Worm (Caenorhabditis elegans) whole organism, L3 larva: Measurements from ENCODE around the gene eif-3.G.
A peak's percentile ranks its signal among the peaks of the same experiment; 100 is the strongest.

Experiments
- R02D3.7 ChIP-seq: fragments of 150-350 bp; optimal IDR thresholded peaks from 2 replicates; lab custom pipeline; 2014; ENCODE audit warnings: missing biosample characterization, missing genetic modification characterization
- aly-2 ChIP-seq: fragments of 150-350 bp; optimal IDR thresholded peaks from 2 replicates; lab custom pipeline; 2014; ENCODE audit warnings: missing biosample characterization, missing genetic modification characterization
- ama-1 ChIP-seq: fragments of 150-350 bp; optimal IDR thresholded peaks from 2 replicates; lab custom pipeline; 2018
- ceh-16 ChIP-seq: sonication (generic microtip); optimal IDR thresholded peaks from 2 replicates; lab custom pipeline; 2017; ENCODE audit warnings: missing biosample characterization, missing genetic modification characterization
- egl-27 ChIP-seq: sonication (generic microtip); optimal IDR thresholded peaks from 4 replicates; lab custom pipeline; 2017; ENCODE audit warnings: missing biosample characterization, missing genetic modification reagents, missing genetic modification characterization
- egl-5 ChIP-seq: fragments of 150-350 bp; optimal IDR thresholded peaks from 2 replicates; lab custom pipeline; 2017; ENCODE audit warnings: missing biosample characterization, missing genetic modification reagents, missing genetic modification characterization, inconsistent platforms
- elt-1 ChIP-seq: fragments of 150-350 bp; optimal IDR thresholded peaks from 2 replicates; lab custom pipeline; 2014; ENCODE audit warnings: missing biosample characterization, missing genetic modification characterization
- elt-2 ChIP-seq: sonication (generic microtip); optimal IDR thresholded peaks from 2 replicates; lab custom pipeline; 2016; ENCODE audit warnings: missing genetic modification reagents, mild to moderate bottlenecking, missing genetic modification characterization, missing compliant biosample characterization
- elt-3 ChIP-seq, 3 experiments: fragments of 150-350 bp in 1 of 3; sonication (generic microtip) in 2 of 3; optimal IDR thresholded peaks; 2 replicates in 2 of 3; 4 replicates in 1 of 3; lab custom pipeline; 2014 to 2017; ENCODE audit warnings: missing biosample characterization in 3 of 3, missing genetic modification characterization in 3 of 3
- eor-1 ChIP-seq, 2 experiments: fragments of 150-350 bp; optimal IDR thresholded peaks; 2 replicates each; lab custom pipeline; 2014 to 2018; ENCODE audit warnings: missing biosample characterization in 2 of 2, missing genetic modification characterization in 2 of 2
- fkh-10 ChIP-seq: sonication (generic microtip); optimal IDR thresholded peaks from 2 replicates; lab custom pipeline; 2017; ENCODE audit warnings: missing biosample characterization, missing genetic modification reagents, missing genetic modification characterization
- fkh-2 ChIP-seq: fragments of 150-350 bp; optimal IDR thresholded peaks from 2 replicates; lab custom pipeline; 2014; ENCODE audit warnings: missing biosample characterization, missing genetic modification reagents, missing genetic modification characterization
- hmg-11 ChIP-seq: sonication (generic microtip); optimal IDR thresholded peaks from 2 replicates; lab custom pipeline; 2016; ENCODE audit warnings: missing genetic modification characterization, missing compliant biosample characterization
- jun-1 ChIP-seq: fragments of 150-350 bp; optimal IDR thresholded peaks from 2 replicates; lab custom pipeline; 2014; ENCODE audit warnings: missing biosample characterization, missing genetic modification reagents, missing genetic modification characterization
- lin-15B ChIP-seq: fragments of 150-350 bp; optimal IDR thresholded peaks from 2 replicates; lab custom pipeline; 2014; ENCODE audit warnings: missing biosample characterization, missing genetic modification characterization
- lin-39 ChIP-seq: fragments of 150-350 bp; optimal IDR thresholded peaks from 2 replicates; lab custom pipeline; 2018; ENCODE audit warnings: missing biosample characterization, missing genetic modification reagents, missing genetic modification characterization
- lsy-12 ChIP-seq: sonication (generic microtip); optimal IDR thresholded peaks from 2 replicates; lab custom pipeline; 2016; ENCODE audit warnings: mild to moderate bottlenecking, missing genetic modification characterization, missing compliant biosample characterization
- nfya-1 ChIP-seq: sonication (generic microtip); optimal IDR thresholded peaks from 2 replicates; lab custom pipeline; 2017; ENCODE audit warnings: missing genetic modification characterization, mild to moderate bottlenecking, missing compliant biosample characterization, antibody characterized with exemption, moderate library complexity; ENCODE audit not compliant: insufficient read depth
- nhr-11 ChIP-seq: fragments of 150-350 bp; optimal IDR thresholded peaks from 2 replicates; lab custom pipeline; 2014; ENCODE audit warnings: missing biosample characterization, missing genetic modification characterization
- nhr-12 ChIP-seq: fragments of 150-350 bp; optimal IDR thresholded peaks from 2 replicates; lab custom pipeline; 2014; ENCODE audit warnings: missing biosample characterization, missing genetic modification characterization
- nhr-23 ChIP-seq: fragments of 150-350 bp; optimal IDR thresholded peaks from 2 replicates; lab custom pipeline; 2014; ENCODE audit warnings: missing biosample characterization, missing genetic modification reagents, missing genetic modification characterization
- nhr-237 ChIP-seq: fragments of 150-350 bp; optimal IDR thresholded peaks from 2 replicates; lab custom pipeline; 2014; ENCODE audit warnings: missing biosample characterization, missing genetic modification characterization
- nhr-25 ChIP-seq: sonication (generic microtip); optimal IDR thresholded peaks from 2 replicates; lab custom pipeline; 2017; ENCODE audit warnings: missing biosample characterization, missing genetic modification characterization
- nhr-28 ChIP-seq: fragments of 150-350 bp; optimal IDR thresholded peaks from 2 replicates; lab custom pipeline; 2014; ENCODE audit warnings: missing biosample characterization, missing genetic modification characterization
- nhr-43 ChIP-seq: sonication (generic microtip); optimal IDR thresholded peaks from 2 replicates; lab custom pipeline; 2016; ENCODE audit warnings: mild to moderate bottlenecking, missing genetic modification characterization, missing compliant biosample characterization; ENCODE audit not compliant: poor library complexity, severe bottlenecking
- nhr-67 ChIP-seq: fragments of 150-350 bp; optimal IDR thresholded peaks from 2 replicates; lab custom pipeline; 2014; ENCODE audit warnings: missing biosample characterization, missing genetic modification characterization
- nhr-76 ChIP-seq: fragments of 150-350 bp; sonication (generic microtip); optimal IDR thresholded peaks from 5 replicates; lab custom pipeline; 2014; ENCODE audit warnings: missing biosample characterization, missing genetic modification characterization
- nhr-77 ChIP-seq: fragments of 150-350 bp; optimal IDR thresholded peaks from 2 replicates; lab custom pipeline; 2014; ENCODE audit warnings: missing biosample characterization, missing genetic modification characterization
- pha-4 ChIP-seq: fragments of 150-350 bp; optimal IDR thresholded peaks from 2 replicates; lab custom pipeline; 2014; ENCODE audit warnings: missing biosample characterization, missing genetic modification reagents, missing genetic modification characterization
- pqm-1 ChIP-seq: fragments of 150-350 bp; optimal IDR thresholded peaks from 2 replicates; lab custom pipeline; 2017; ENCODE audit warnings: missing biosample characterization, missing genetic modification characterization, inconsistent platforms
- sea-2 ChIP-seq: fragments of 150-350 bp; sonication (generic microtip); optimal IDR thresholded peaks from 4 replicates; lab custom pipeline; 2014; ENCODE audit warnings: missing biosample characterization, missing genetic modification reagents, missing genetic modification characterization
- skn-1 ChIP-seq: fragments of 150-350 bp; optimal IDR thresholded peaks from 2 replicates; lab custom pipeline; 2014; ENCODE audit warnings: missing biosample characterization, missing genetic modification characterization
- snpc-4 ChIP-seq: fragments of 150-350 bp; optimal IDR thresholded peaks from 2 replicates; lab custom pipeline; 2014; ENCODE audit warnings: missing biosample characterization, missing genetic modification characterization
- unc-39 ChIP-seq: sonication (generic microtip); optimal IDR thresholded peaks from 4 replicates; lab custom pipeline; 2017; ENCODE audit warnings: missing biosample characterization, missing genetic modification characterization
- unc-62 ChIP-seq: fragments of 150-350 bp; sonication (generic microtip); optimal IDR thresholded peaks from 4 replicates; lab custom pipeline; 2014; ENCODE audit warnings: missing biosample characterization, missing genetic modification reagents, missing genetic modification characterization
- ztf-4 ChIP-seq: fragments of 150-350 bp; optimal IDR thresholded peaks from 2 replicates; lab custom pipeline; 2014; ENCODE audit warnings: missing biosample characterization, missing genetic modification characterization

Gene eif-3.G

ce11 chrII:8442176-8442575, 391 bp upstream of the eif-3.G start:
- TF ChIP-seq unc-62 (GFP tag; lab: Kevin White, UChicago) (no peak), eor-1 (tag; optimal IDR thresholded peaks at IDR 0.05; lab: Kevin White, UChicago) (no peak), lin-15B (tag; lab: Kevin White, UChicago) (peak; percentile 17), elt-2 (tag; lab: Kevin White, UChicago) (peak; percentile 19), nhr-43 (tag; lab: Kevin White, UChicago) (peak; percentile 78), sea-2 (GFP tag; lab: Kevin White, UChicago) (no peak), nhr-28 (tag; lab: Kevin White, UChicago) (no peak), egl-27 (tag; lab: Kevin White, UChicago) (no peak), jun-1 (tag; lab: Kevin White, UChicago) (no peak), R02D3.7 (tag; lab: Kevin White, UChicago) (peak; percentile 7), lin-39 (tag; lab: Kevin White, UChicago) (peak; percentile 52), nhr-12 (no peak), ceh-16 (tag; lab: Kevin White, UChicago) (no peak), ztf-4 (no peak), unc-39 (tag; lab: Kevin White, UChicago) (no peak), nhr-23 (tag; lab: Kevin White, UChicago) (peak; percentile 53), snpc-4 (tag; lab: Kevin White, UChicago) (peak; percentile 73), nhr-11 (tag; lab: Kevin White, UChicago) (no peak), nfya-1 (tag; lab: Kevin White, UChicago) (peak; percentile 66), pqm-1 (tag; lab: Kevin White, UChicago) (no peak), nhr-25 (tag; lab: Kevin White, UChicago) (peak; percentile 27), nhr-67 (tag; lab: Kevin White, UChicago) (no peak), nhr-76 (tag; lab: Kevin White, UChicago) (no peak), fkh-2 (no peak), hmg-11 (tag; lab: Kevin White, UChicago) (peak; percentile 78), ama-1 (no peak)

DNA sequence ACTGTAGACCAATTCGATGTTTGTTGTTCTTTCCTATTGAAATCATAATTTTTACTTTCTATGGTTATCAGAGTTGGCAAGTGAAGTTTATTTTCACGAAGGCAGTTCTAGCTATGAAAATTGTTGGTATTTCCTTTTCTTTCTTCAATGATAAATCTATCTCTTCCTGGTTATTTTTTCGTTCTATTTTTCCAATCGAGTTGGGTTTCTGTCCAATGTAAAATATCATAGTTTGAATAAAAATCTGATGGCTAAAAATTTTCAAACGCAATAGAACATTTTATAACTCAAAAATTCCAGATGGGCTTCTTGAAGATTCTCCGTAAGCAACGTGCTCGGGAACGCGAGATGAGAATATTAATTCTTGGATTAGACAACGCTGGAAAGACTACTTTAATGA, 1.4 kb downstream of the eif-3.G start, which contains the start of gene evl-20:
Gene evl-20 (plus strand): TSS at position 301 of the 400 bp plus-strand sequence.
- TF ChIP-seq eor-1 (tag; optimal IDR thresholded peaks at IDR 0.05; lab: Kevin White, UChicago) (no peak), snpc-4 (tag; lab: Kevin White, UChicago) (no peak), elt-3 (tag; optimal IDR thresholded peaks at IDR 0.05; lab: Kevin White, UChicago) (no peak), egl-5 (tag; lab: Kevin White, UChicago) (no peak), skn-1 (no peak), unc-39 (tag; lab: Kevin White, UChicago) (no peak), elt-2 (tag; lab: Kevin White, UChicago) (no peak), fkh-10 (GFP tag; lab: Kevin White, UChicago) (no peak), lsy-12 (no peak)

ce11 chrII:8446731-8447130, 4.2 kb downstream of the eif-3.G start, which contains the start of gene cut-3:
Gene cut-3 (minus strand): TSS chrII:8446831.
- TF ChIP-seq skn-1, result no peak
- no peak for TF ChIP-seq sea-2 (GFP tag; lab: Kevin White, UChicago)
- TF ChIP-seq pha-4 (tag; lab: Kevin White, UChicago), result no peak
- no peak for TF ChIP-seq nhr-237 (tag; lab: Kevin White, UChicago)
- no peak for TF ChIP-seq R02D3.7 (tag; lab: Kevin White, UChicago)
- TF ChIP-seq nhr-23 (tag; lab: Kevin White, UChicago), result no peak
- TF ChIP-seq elt-1, result no peak
- TF ChIP-seq nhr-43 (tag; lab: Kevin White, UChicago), result no peak
- no peak for TF ChIP-seq aly-2 (tag; lab: Kevin White, UChicago)
- no peak for TF ChIP-seq nhr-12
- no peak for TF ChIP-seq lin-15B (tag; lab: Kevin White, UChicago)
- no peak for TF ChIP-seq unc-62 (GFP tag; lab: Kevin White, UChicago)
- TF ChIP-seq fkh-10 (GFP tag; lab: Kevin White, UChicago), result no peak
- TF ChIP-seq lsy-12, result no peak
- no peak for TF ChIP-seq lin-39 (tag; lab: Kevin White, UChicago)
- TF ChIP-seq hmg-11 (tag; lab: Kevin White, UChicago), result no peak
- TF ChIP-seq, all 47 proteins: peak for 0

DNA sequence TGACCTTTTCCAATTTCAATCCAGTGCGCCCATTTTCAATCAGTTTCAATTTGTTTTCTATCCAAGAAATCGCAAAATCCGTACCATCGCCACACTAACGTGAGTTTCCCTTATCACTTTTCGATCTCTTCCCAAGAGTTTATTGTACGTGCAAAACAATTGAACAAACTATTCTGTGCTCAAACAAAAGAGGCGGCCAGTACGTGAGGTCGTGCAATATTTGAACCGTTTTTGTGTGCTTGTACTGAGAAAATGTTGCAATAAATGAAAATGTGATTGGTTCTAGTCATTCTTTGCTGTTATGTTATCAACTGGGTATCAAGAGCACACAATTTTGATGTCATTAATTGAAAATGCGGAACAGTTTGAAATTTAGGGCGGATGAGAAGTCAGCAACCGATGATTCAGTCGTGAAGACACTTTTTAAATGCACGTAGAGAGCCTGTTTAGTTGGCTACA, 7.1 kb downstream of the eif-3.G start, which contains the start of gene F22B5.4:
Gene F22B5.4 (plus strand): TSS at position 51 of the 459 bp plus-strand sequence.
- TF ChIP-seq pha-4 (tag; lab: Kevin White, UChicago), result peak; percentile 55
- TF ChIP-seq jun-1 (tag; lab: Kevin White, UChicago), result peak; percentile 12
- no peak for TF ChIP-seq nhr-77 (tag; lab: Kevin White, UChicago)
- peak; percentile 30 for TF ChIP-seq pqm-1 (tag; lab: Kevin White, UChicago)
- TF ChIP-seq fkh-10 (GFP tag; lab: Kevin White, UChicago), result no peak
